Fruit fly (Drosophila melanogaster): ENCODE measurements around the gene CG13367.

The CG13367 gene

DNA sequence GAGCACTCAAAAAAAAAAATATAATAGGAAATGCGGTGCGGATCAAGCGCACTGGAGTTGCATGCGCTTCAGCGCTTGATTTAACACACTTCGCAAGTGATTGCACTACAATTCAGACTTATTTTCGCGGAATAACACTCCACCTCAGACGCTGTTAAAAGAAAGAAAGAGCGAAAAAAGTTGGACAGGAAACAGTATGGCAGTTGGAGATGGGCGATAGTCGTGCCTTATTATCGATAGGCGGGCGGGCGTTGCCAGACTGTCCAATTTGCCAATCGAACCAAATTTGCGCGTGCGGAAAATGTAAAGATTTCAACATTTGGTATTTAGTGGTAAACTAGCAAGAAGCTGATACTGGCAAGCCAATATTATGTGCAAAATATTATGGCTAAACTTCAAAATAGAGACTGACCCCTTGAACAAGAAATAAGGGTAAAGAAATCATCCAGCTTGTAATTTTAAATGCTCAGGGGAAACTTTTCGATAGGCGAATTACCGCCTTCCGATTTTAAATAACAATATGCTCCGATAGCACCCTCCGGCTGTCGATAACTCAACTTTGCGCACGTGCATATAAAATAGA lies 15.2 kb upstream of the CG13367 start, which contains the start of the genes RpL36 and Mybbp1A:
Gene RpL36, minus strand, starts transcription at position 245 of the 583 bp plus-strand sequence.
Gene Mybbp1A, plus strand, starts transcription at position 535 of the 583 bp plus-strand sequence.
- TF ChIP-seq CTCF (optimal IDR thresholded peaks at IDR 0.05) (peak; percentile 22 to 26), CG8478 (optimal IDR thresholded peaks at IDR 0.05) (no peak)

DNA sequence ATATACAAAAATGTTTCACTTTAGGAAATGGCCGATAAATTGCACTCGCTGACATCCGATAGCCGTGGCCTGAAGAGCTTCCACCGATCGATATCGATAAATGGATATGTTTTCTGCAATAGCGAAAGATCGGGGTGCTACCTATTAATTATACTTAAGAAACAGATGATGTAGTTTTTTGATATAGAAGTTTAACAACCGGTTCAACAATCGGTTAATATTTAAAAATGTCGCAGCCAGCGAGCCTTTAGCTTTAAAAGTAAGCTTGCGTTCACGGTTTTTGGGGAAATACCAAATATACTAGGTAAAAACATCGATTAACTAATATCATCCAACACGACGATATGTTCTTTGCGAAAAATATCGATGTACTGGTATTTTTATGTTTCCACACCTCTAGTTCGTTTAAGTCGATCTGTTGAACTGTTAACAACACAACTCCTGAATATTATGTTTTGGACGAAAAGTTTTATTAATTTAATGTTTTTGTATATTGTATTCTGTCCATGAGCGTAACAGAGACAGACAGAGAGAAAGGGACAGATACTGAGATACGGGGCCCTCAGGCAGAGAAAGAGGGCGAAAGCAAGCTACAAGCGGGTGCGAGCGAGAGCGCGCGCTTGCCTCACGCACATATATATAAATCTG lies 8.9 kb upstream of the CG13367 start, which contains the start of gene Dredd:
Gene Dredd, minus strand, starts transcription at position 51 of the 648 bp plus-strand sequence.
- no peak for TF ChIP-seq CG8478 (optimal IDR thresholded peaks at IDR 0.05)
- no peak for TF ChIP-seq CTCF (optimal IDR thresholded peaks at IDR 0.05)

- TF ChIP-seq CTCF (optimal IDR thresholded peaks at IDR 0.05), result peak in 1 of 2 experiments; percentile 9
- TF ChIP-seq CG8478 (optimal IDR thresholded peaks at IDR 0.05), result no peak
Measured at dm6 chrX:636606-637530, 7.7 kb upstream of the CG13367 start.

DNA sequence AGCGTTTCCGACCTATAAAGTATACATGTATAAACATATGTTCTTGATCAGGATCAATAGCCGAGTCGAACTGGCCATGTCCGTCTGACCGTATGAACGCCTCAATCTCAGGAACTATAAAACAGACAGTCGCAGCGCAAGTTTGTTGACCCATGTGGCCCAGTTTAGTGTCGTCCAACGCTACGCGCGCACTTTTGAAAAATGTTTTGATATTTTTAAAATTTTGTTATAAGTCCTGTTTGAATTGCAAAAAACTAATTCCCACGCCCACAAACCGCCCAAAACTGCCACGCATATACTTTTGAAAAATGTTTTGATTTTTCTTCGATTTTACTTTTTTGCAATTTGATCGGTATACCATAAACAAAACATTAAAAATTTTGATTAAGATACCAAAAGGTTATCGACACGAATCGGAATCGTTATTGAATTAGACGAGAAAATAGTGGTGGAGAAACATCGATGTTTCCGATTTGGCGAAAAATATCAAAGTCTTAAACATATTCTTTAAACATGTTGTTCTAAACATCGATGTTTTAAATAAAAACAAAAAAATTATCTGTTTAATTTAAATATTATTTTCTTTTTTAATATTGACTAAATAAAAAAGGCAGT lies 1.9 kb downstream of the CG13367 start:
- TF ChIP-seq CG8478 (optimal IDR thresholded peaks at IDR 0.05) (no peak), CTCF (optimal IDR thresholded peaks at IDR 0.05) (no peak)

- TF ChIP-seq CTCF (optimal IDR thresholded peaks at IDR 0.05) (no peak), CG8478 (optimal IDR thresholded peaks at IDR 0.05) (no peak)
Measured at dm6 chrX:647056-647627, 2.6 kb downstream of the CG13367 start, which contains the start of gene Roc1a. Gene Roc1a, plus strand, starts transcription at chrX:647304.

- TF ChIP-seq CTCF (optimal IDR thresholded peaks at IDR 0.05) (no peak), CG8478 (optimal IDR thresholded peaks at IDR 0.05) (no peak)
Measured at dm6 chrX:654221-654620, 9.7 kb downstream of the CG13367 start.

DNA sequence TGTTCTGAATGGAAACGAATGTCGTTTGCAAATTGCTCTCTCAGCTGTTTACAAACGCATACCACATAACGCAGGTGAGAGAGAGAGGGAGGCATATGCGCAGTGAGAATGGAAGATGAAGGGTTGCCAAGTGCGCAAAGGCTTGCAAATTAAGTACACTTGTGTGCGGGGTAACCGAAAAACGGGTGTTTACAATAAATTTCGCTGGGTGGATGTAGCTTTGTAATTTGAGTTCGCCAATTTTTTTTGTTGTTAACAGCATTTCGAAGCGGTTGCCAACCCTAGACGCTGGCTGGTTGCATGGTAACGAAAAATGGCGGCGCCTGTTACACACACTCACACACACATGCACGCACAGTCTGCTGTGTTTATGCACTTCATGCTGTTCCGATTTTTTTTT lies 10.4 kb downstream of the CG13367 start:
- no peak for TF ChIP-seq CTCF (optimal IDR thresholded peaks at IDR 0.05)
- TF ChIP-seq CG8478 (optimal IDR thresholded peaks at IDR 0.05), result no peak

DNA sequence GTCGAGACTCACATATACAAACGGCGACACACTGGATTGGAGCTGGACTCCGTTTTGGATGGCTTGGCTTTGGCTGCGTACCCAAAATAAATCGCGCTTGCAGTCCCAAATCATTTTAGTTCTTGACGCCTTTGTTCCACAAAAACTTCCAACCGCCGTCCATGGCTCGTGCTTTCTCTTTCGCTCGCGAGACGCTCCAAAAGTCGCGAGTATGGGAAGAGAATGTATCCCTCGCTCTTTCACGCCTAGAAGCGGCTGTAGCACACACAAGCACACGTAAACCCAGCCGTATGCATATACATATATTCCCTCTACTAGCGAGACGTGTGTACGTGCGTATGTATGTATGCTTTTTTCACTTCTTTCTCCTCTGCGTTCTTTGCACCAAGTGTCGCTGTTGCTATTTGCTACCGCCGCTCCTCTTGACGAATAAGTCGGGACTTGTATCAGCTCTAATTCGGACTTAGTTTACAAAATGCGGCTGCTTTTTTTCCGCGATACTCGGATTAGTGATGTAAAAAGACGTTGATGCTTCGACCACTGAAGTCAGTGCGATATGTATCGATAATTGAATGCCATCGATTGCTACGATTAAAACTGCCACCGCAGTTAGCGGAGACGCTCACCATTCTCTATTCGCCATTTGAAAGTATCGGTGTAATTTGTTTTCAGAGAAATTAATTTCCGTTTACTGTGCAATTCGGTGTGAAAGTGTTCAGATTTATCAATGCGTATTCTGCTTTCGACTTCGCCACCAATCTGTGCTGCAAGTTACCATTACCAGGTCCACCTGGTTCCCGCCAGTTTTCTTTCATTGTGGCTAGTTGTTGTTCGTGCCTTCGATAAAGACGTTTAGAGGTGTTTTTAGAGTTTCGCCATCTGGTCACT lies 11.2 kb downstream of the CG13367 start, which contains the start of the genes Hmt4-20 and SkpA:
Gene Hmt4-20, minus strand, starts transcription at position 542 of the 888 bp plus-strand sequence.
Gene SkpA, plus strand, starts transcription at position 623 of the 888 bp plus-strand sequence.
- TF ChIP-seq CTCF (optimal IDR thresholded peaks at IDR 0.05) (peak; percentile 42 to 62), CG8478 (optimal IDR thresholded peaks at IDR 0.05) (no peak)

- TF ChIP-seq CG8478 (optimal IDR thresholded peaks at IDR 0.05) (no peak), CTCF (optimal IDR thresholded peaks at IDR 0.05) (no peak)
Measured at dm6 chrX:656380-656925, 11.9 kb downstream of the CG13367 start.

DNA sequence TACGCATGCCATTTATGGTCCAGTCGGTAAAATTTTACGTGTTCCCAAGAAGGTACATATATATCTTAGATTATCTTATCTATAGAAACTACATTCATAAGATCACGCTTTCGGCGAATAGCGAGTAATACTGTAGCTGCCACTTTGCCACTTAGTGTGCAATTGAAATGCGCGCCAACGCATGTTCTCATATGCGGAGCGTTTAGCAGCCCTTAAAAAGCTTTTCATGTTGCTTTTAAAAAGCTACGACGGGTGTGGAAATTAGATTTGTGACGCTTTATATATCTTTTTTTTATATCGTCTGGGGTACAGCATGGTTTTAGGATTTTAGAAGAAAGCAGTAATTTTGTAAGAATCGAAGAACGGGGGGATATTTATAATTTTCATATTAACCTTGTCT lies 13.5 kb downstream of the CG13367 start:
- no peak for TF ChIP-seq CTCF (optimal IDR thresholded peaks at IDR 0.05)
- TF ChIP-seq CG8478 (optimal IDR thresholded peaks at IDR 0.05), result no peak

DNA sequence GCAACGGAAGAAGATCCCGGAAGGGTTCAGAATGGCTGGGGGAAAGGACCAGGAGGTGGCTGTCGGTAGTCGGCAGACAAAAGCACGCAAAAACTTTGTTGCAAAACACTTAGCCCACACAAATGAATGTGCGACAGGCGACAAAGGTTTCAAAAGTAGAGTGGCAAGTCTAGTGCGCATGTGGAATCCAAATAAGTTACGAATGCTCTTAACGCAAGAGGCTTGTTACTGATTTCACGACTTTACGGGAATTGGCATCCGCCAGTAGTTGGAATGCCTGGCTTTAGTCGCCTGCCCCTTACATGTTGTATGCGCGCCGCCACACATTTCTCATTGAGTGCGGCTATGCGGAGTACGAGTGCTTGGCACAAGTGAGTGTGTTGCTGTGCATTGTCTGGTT lies 33.9 kb downstream of the CG13367 start:
- TF ChIP-seq CG8478 (optimal IDR thresholded peaks at IDR 0.05), result no peak
- no peak for TF ChIP-seq CTCF (optimal IDR thresholded peaks at IDR 0.05)

dm6 chrX:686437-686972 lies 41.9 kb downstream of the CG13367 start, which contains the start of gene sdk:
Gene sdk, plus strand, starts transcription at chrX:686834.
- TF ChIP-seq CG8478 (optimal IDR thresholded peaks at IDR 0.05), result no peak
- TF ChIP-seq CTCF (optimal IDR thresholded peaks at IDR 0.05), result no peak

Data from S2 (cell line).